Worm (Caenorhabditis elegans) whole organism, young adult: ENCODE data around the gene D2024.5.

Source experiments
- B0019.2 ChIP-seq: fragments of 200-800 bp; sonication (Bioruptor generic); conservative IDR thresholded peaks from 2 replicates; pipeline ENCODE4 v1.3.6; 2022; ENCODE audit warnings: missing genetic modification reagents, missing genetic modification characterization, missing compliant biosample characterization
- B0035.1 ChIP-seq: sonication (generic microtip); optimal IDR thresholded peaks from 2 replicates; lab custom pipeline; 2016; ENCODE audit warnings: missing genetic modification characterization, mild to moderate bottlenecking, missing compliant biosample characterization, missing genotype, missing genetic modification reagents
- B0261.1 ChIP-seq: sonication (generic microtip); optimal IDR thresholded peaks from 2 replicates; lab custom pipeline; 2016; ENCODE audit warnings: mild to moderate bottlenecking, missing genetic modification characterization, moderate library complexity, missing compliant biosample characterization
- F33H1.4 ChIP-seq: fragments of 200-800 bp; sonication (Bioruptor generic); IDR thresholded peaks from 2 replicates; pipeline ENCODE4 v1.3.6; 2022; ENCODE audit warnings: missing genetic modification reagents, missing genetic modification characterization, missing compliant biosample characterization
- F49E8.2 ChIP-seq: sonication (generic microtip); optimal IDR thresholded peaks from 3 replicates; lab custom pipeline; 2017; ENCODE audit warnings: missing genetic modification characterization, mild to moderate bottlenecking, missing compliant biosample characterization, antibody characterized with exemption, moderate library complexity; ENCODE audit not compliant: insufficient read depth
- F52B5.7 ChIP-seq: sonication (generic microtip); optimal IDR thresholded peaks from 2 replicates; lab custom pipeline; 2016; ENCODE audit warnings: mild to moderate bottlenecking, missing genetic modification characterization, missing compliant biosample characterization
- T07F8.4 ChIP-seq: sonication (generic microtip); optimal IDR thresholded peaks from 2 replicates; lab custom pipeline; 2016; ENCODE audit warnings: mild to moderate bottlenecking, missing genetic modification characterization, moderate library complexity, missing compliant biosample characterization
- T26A5.8 ChIP-seq: sonication (generic microtip); optimal IDR thresholded peaks from 2 replicates; lab custom pipeline; 2016; ENCODE audit warnings: missing genetic modification characterization, missing compliant biosample characterization
- ama-1 ChIP-seq, 3 experiments: fragments of 150-350 bp in 1 of 3; sonication (generic microtip) in 2 of 3; optimal IDR thresholded peaks; 2 replicates each; lab custom pipeline; 2014 to 2018; ENCODE audit warnings: missing biosample characterization in 2 of 3, missing genetic modification characterization in 2 of 3, missing genetic modification reagents in 2 of 3
- aptf-2 ChIP-seq: fragments of 200-800 bp; sonication (Bioruptor generic); conservative IDR thresholded peaks from 2 replicates; pipeline ENCODE4 v1.3.6; 2022; ENCODE audit warnings: missing genetic modification reagents, missing genetic modification characterization, missing compliant biosample characterization
- aptf-3 ChIP-seq: fragments of 200-800 bp; sonication (Bioruptor generic); IDR thresholded peaks from 2 replicates; pipeline ENCODE4 v1.3.6; 2022; ENCODE audit warnings: missing genetic modification characterization, missing compliant biosample characterization
- atf-7 ChIP-seq: sonication (generic microtip); optimal IDR thresholded peaks from 2 replicates; lab custom pipeline; 2017; ENCODE audit warnings: mild to moderate bottlenecking, missing genetic modification characterization, missing compliant biosample characterization
- athp-1 ChIP-seq: sonication (generic microtip); optimal IDR thresholded peaks from 2 replicates; lab custom pipeline; 2017; ENCODE audit warnings: mild to moderate bottlenecking, missing genetic modification characterization, missing compliant biosample characterization
- bed-2 ChIP-seq: fragments of 200-800 bp; sonication (Bioruptor generic); IDR thresholded peaks from 2 replicates; pipeline ENCODE4 v1.3.6; 2022; ENCODE audit warnings: missing genetic modification reagents, missing genetic modification characterization, missing compliant biosample characterization
- cebp-2 ChIP-seq: fragments of 200-800 bp; sonication (Bioruptor generic); IDR thresholded peaks from 2 replicates; pipeline ENCODE4 v1.3.6; 2022; ENCODE audit warnings: missing genetic modification characterization, missing compliant biosample characterization
- ceh-100 ChIP-seq: fragments of 200-800 bp; sonication (Bioruptor generic); IDR thresholded peaks from 2 replicates; pipeline ENCODE4 v1.3.6; 2022; ENCODE audit warnings: missing genetic modification reagents, missing genetic modification characterization, missing compliant biosample characterization
- ceh-40 ChIP-seq: fragments of 200-800 bp; sonication (Bioruptor generic); IDR thresholded peaks from 2 replicates; pipeline ENCODE4 v1.3.6; 2022; ENCODE audit warnings: missing genetic modification characterization, missing compliant biosample characterization
- chd-7 ChIP-seq: sonication (generic microtip); optimal IDR thresholded peaks from 2 replicates; lab custom pipeline; 2016; ENCODE audit warnings: mild to moderate bottlenecking, missing genetic modification characterization, moderate library complexity, missing compliant biosample characterization
- dox-1 ChIP-seq: fragments of 200-800 bp; sonication (Bioruptor generic); IDR thresholded peaks from 2 replicates; pipeline ENCODE4 v1.3.6; 2022; ENCODE audit warnings: missing genetic modification reagents, missing genetic modification characterization, missing compliant biosample characterization
- dpl-1 ChIP-seq: fragments of 150-350 bp; optimal IDR thresholded peaks from 2 replicates; lab custom pipeline; 2014; ENCODE audit warnings: missing biosample characterization, missing genetic modification reagents, missing genetic modification characterization
- egl-18 ChIP-seq: fragments of 200-800 bp; sonication (Bioruptor generic); IDR thresholded peaks from 2 replicates; pipeline ENCODE4 v1.3.6; 2022; ENCODE audit warnings: missing genetic modification reagents, missing genetic modification characterization, missing compliant biosample characterization
- egl-44 ChIP-seq: fragments of 200-800 bp; sonication (Bioruptor generic); IDR thresholded peaks from 2 replicates; pipeline ENCODE4 v1.3.6; 2022; ENCODE audit warnings: missing genetic modification reagents, missing genetic modification characterization, missing compliant biosample characterization
- fkh-3 ChIP-seq: sonication (generic microtip); optimal IDR thresholded peaks from 2 replicates; lab custom pipeline; 2016; ENCODE audit warnings: mild to moderate bottlenecking, missing genetic modification characterization, missing compliant biosample characterization
- hmg-20 ChIP-seq: fragments of 200-800 bp; sonication (Bioruptor generic); IDR thresholded peaks from 2 replicates; pipeline ENCODE4 v1.3.6; 2022; ENCODE audit warnings: missing genetic modification reagents, missing genetic modification characterization, missing compliant biosample characterization
- hsf-1 ChIP-seq: fragments of 200-800 bp; sonication (Bioruptor generic); IDR thresholded peaks from 2 replicates; pipeline ENCODE4 v1.3.6; 2022; ENCODE audit warnings: missing genetic modification reagents, missing genetic modification characterization, missing compliant biosample characterization
- lin-35 ChIP-seq, 3 experiments: fragments of 150-350 bp in 2 of 3; sonication (generic microtip) in 1 of 3; optimal IDR thresholded peaks; 2 replicates each; lab custom pipeline; 2014 to 2018; ENCODE audit warnings: missing biosample characterization in 3 of 3, missing genetic modification characterization in 3 of 3, missing genetic modification reagents in 3 of 3
- lin-40 ChIP-seq: sonication (generic microtip); optimal IDR thresholded peaks from 2 replicates; lab custom pipeline; 2016; ENCODE audit warnings: missing genetic modification characterization, mild to moderate bottlenecking, missing compliant biosample characterization, missing genotype, missing genetic modification reagents
- lsl-1 ChIP-seq: fragments of 200-800 bp; sonication (Bioruptor generic); optimal IDR thresholded peaks from 2 replicates; lab custom pipeline; 2018; ENCODE audit warnings: mild to moderate bottlenecking, missing genetic modification characterization, moderate library complexity, missing compliant biosample characterization
- madf-10 ChIP-seq: sonication (generic microtip); optimal IDR thresholded peaks from 2 replicates; lab custom pipeline; 2016; ENCODE audit warnings: mild to moderate bottlenecking, missing genetic modification characterization, missing compliant biosample characterization
- madf-3 ChIP-seq: fragments of 200-800 bp; sonication (Bioruptor generic); IDR thresholded peaks from 2 replicates; pipeline ENCODE4 v1.3.6; 2022; ENCODE audit warnings: missing genetic modification reagents, missing genetic modification characterization, missing compliant biosample characterization
- mes-4 ChIP-seq: sonication (generic microtip); optimal IDR thresholded peaks from 2 replicates; lab custom pipeline; 2016; ENCODE audit warnings: missing genotype, missing genetic modification characterization, missing compliant biosample characterization
- nfya-1 ChIP-seq: sonication (generic microtip); optimal IDR thresholded peaks from 2 replicates; lab custom pipeline; 2017; ENCODE audit warnings: antibody characterized with exemption, missing compliant biosample characterization, missing genetic modification characterization, borderline replicate concordance; ENCODE audit not compliant: insufficient read depth
- nfyb-1 ChIP-seq: fragments of 200-800 bp; sonication (Bioruptor generic); IDR thresholded peaks from 2 replicates; pipeline ENCODE4 v1.3.6; 2022; ENCODE audit warnings: missing genetic modification reagents, missing genetic modification characterization, missing compliant biosample characterization
- nhr-27 ChIP-seq: fragments of 200-800 bp; sonication (Bioruptor generic); optimal IDR thresholded peaks from 2 replicates; lab custom pipeline; 2018; ENCODE audit warnings: mild to moderate bottlenecking, missing genetic modification characterization, moderate library complexity, missing compliant biosample characterization
- nhr-90 ChIP-seq: sonication (generic microtip); optimal IDR thresholded peaks from 2 replicates; lab custom pipeline; 2016; ENCODE audit warnings: missing genotype, mild to moderate bottlenecking, missing genetic modification characterization, missing compliant biosample characterization
- pbrm-1 ChIP-seq: fragments of 200-800 bp; sonication (Bioruptor generic); IDR thresholded peaks from 2 replicates; pipeline ENCODE4 v1.3.6; 2022; ENCODE audit warnings: missing genetic modification reagents, missing genetic modification characterization, missing compliant biosample characterization
- rcor-1 ChIP-seq: fragments of 200-800 bp; sonication (Bioruptor generic); IDR thresholded peaks from 2 replicates; pipeline ENCODE4 v1.3.6; 2022; ENCODE audit warnings: missing genetic modification reagents, missing genetic modification characterization, missing compliant biosample characterization
- repo-1 ChIP-seq: sonication (generic microtip); optimal IDR thresholded peaks from 2 replicates; lab custom pipeline; 2017; ENCODE audit warnings: mild to moderate bottlenecking, missing genetic modification characterization, missing compliant biosample characterization
- sdz-38 ChIP-seq: sonication (generic microtip); optimal IDR thresholded peaks from 2 replicates; lab custom pipeline; 2016; ENCODE audit warnings: missing genotype, missing genetic modification characterization, missing compliant biosample characterization
- sea-2 ChIP-seq: fragments of 200-800 bp; sonication (Bioruptor generic); IDR thresholded peaks from 2 replicates; pipeline ENCODE4 v1.3.6; 2022; ENCODE audit warnings: missing genetic modification characterization, missing compliant biosample characterization
- snpc-1.3 ChIP-seq: sonication (generic microtip); optimal IDR thresholded peaks from 2 replicates; lab custom pipeline; 2017; ENCODE audit warnings: missing genetic modification characterization, mild to moderate bottlenecking, missing compliant biosample characterization, antibody characterized with exemption, moderate library complexity, missing genotype, missing genetic modification reagents; ENCODE audit not compliant: insufficient read depth
- snpc-4 ChIP-seq, 5 experiments: fragments of 150-350 bp in 1 of 5; sonication (generic microtip) in 4 of 5; optimal IDR thresholded peaks; 2 replicates each; lab custom pipeline; 2014 to 2018; ENCODE audit warnings: missing genetic modification characterization in 5 of 5, missing biosample characterization in 3 of 5, antibody characterized with exemption in 2 of 5, mild to moderate bottlenecking in 2 of 5, missing compliant biosample characterization in 2 of 5, missing genotype in 2 of 5, moderate library complexity in 2 of 5, missing genetic modification reagents in 1 of 5
- sptf-2 ChIP-seq: fragments of 200-800 bp; sonication (Bioruptor generic); optimal IDR thresholded peaks from 2 replicates; lab custom pipeline; 2018; ENCODE audit warnings: mild to moderate bottlenecking, missing genetic modification characterization, missing compliant biosample characterization
- tbp1 ChIP-seq: fragments of 200-800 bp; sonication (Bioruptor generic); optimal IDR thresholded peaks from 2 replicates; lab custom pipeline; 2018; ENCODE audit warnings: mild to moderate bottlenecking, missing genetic modification characterization, missing compliant biosample characterization
- tlf-1 ChIP-seq: fragments of 200-800 bp; sonication (Bioruptor generic); optimal IDR thresholded peaks from 2 replicates; lab custom pipeline; 2018; ENCODE audit warnings: mild to moderate bottlenecking, missing genetic modification characterization, missing compliant biosample characterization
- xnd-1 ChIP-seq: sonication (generic microtip); optimal IDR thresholded peaks from 2 replicates; lab custom pipeline; 2016; ENCODE audit warnings: missing genotype, missing genetic modification reagents, missing genetic modification characterization, missing compliant biosample characterization
- zfh-2 ChIP-seq: fragments of 200-800 bp; sonication (Bioruptor generic); conservative IDR thresholded peaks from 2 replicates; pipeline ENCODE4 v1.3.6; 2022; ENCODE audit warnings: missing genetic modification reagents, missing genetic modification characterization, missing compliant biosample characterization
- ztf-22 ChIP-seq: fragments of 200-800 bp; sonication (Bioruptor generic); optimal IDR thresholded peaks from 2 replicates; lab custom pipeline; 2018; ENCODE audit warnings: mild to moderate bottlenecking, missing genetic modification characterization, moderate library complexity, missing compliant biosample characterization

The D2024.5 gene

DNA sequence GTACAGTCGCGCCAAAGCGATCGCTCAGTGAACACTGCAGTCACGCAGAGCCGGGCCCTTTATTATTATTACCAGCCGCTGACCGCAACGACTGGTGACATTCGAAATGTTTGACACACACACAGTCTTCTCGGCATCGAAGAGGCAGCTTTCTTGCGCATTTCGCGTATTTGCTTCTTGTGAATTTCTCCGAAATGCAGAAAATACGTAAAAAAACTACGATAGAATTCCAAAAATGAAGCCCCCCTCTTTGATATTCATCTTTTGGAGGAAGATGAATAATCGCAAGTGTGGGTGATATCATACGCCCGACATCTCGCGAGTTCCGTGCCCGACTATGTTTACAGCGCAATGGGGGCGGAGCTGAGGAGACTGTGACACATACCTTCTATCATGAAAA lies 25.2 kb upstream of the D2024.5 start (continued):
- TF ChIP-seq nhr-27 (tag; lab: Kevin White, UChicago) (no peak), cebp-2 (GFP tag; lab: Robert Waterston, UW) (no peak), B0035.1 (tag; lab: Kevin White, UChicago) (no peak), snpc-1.3 (no peak), tlf-1 (GFP tag; lab: Kevin White, UChicago) (no peak), zfh-2 (GFP tag; lab: Robert Waterston, UW) (no peak), nfyb-1 (GFP tag; lab: Robert Waterston, UW) (no peak), pbrm-1 (peak; percentile 73), sdz-38 (no peak), mes-4 (tag; lab: Kevin White, UChicago) (no peak), dpl-1 (GFP tag; lab: Kevin White, UChicago) (no peak), lsl-1 (peak; percentile 35), T26A5.8 (tag; lab: Kevin White, UChicago) (no peak), atf-7 (tag; lab: Kevin White, UChicago) (no peak), madf-10 (tag; lab: Kevin White, UChicago) (no peak), sptf-2 (GFP tag; lab: Kevin White, UChicago) (no peak), hsf-1 (GFP tag; lab: Robert Waterston, UW) (0 out of 2 replicates have a peak, but pooled peaks have one; percentile 37), F49E8.2 (tag; lab: Kevin White, UChicago) (peak; percentile 62), B0261.1 (tag; lab: Kevin White, UChicago) (no peak), T07F8.4 (tag; lab: Kevin White, UChicago) (no peak), lin-40 (no peak), chd-7 (tag; lab: Kevin White, UChicago) (no peak), tbp1 (GFP tag; lab: Kevin White, UChicago) (peak; percentile 54), ceh-100 (GFP tag; lab: Robert Waterston, UW) (0 out of 2 replicates have a peak, but pooled peaks have one; percentile 27), hmg-20 (GFP tag; lab: Robert Waterston, UW) (no peak), athp-1 (no peak), F52B5.7 (tag; lab: Kevin White, UChicago) (no peak), ceh-40 (no peak), nhr-90 (tag; lab: Kevin White, UChicago) (no peak), rcor-1 (GFP tag; lab: Robert Waterston, UW) (no peak), snpc-4 (GFP tag; optimal IDR thresholded peaks at IDR 0.05; lab: Kevin White, UChicago) (peak; percentile 85), snpc-4 (tag; optimal IDR thresholded peaks at IDR 0.05; lab: Kevin White, UChicago) (peak; percentile 87 to 95 (median 88)), lin-35 (GFP tag; optimal IDR thresholded peaks at IDR 0.05; lab: Kevin White, UChicago) (no peak), ama-1 (optimal IDR thresholded peaks at IDR 0.05; lab: Kevin White, UChicago) (no peak), ama-1 (GFP tag; optimal IDR thresholded peaks at IDR 0.05; lab: Kevin White, UChicago) (no peak), egl-44 (GFP tag; lab: Robert Waterston, UW) (no peak), dox-1 (peak; percentile 53; the same call in 1 of the 2 replicates), bed-2 (no peak), ztf-22 (GFP tag; lab: Kevin White, UChicago) (no peak), nfya-1 (no peak), sea-2 (GFP tag; lab: Robert Waterston, UW) (no peak), repo-1 (tag; lab: Kevin White, UChicago) (no peak), aptf-2 (no peak), madf-3 (no peak), egl-18 (GFP tag; lab: Robert Waterston, UW) (no peak), fkh-3 (tag; lab: Kevin White, UChicago) (no peak), aptf-3 (GFP tag; lab: Robert Waterston, UW) (no peak), F33H1.4 (GFP tag; lab: Robert Waterston, UW) (no peak), xnd-1 (tag; lab: Kevin White, UChicago) (no peak), B0019.2 (GFP tag; lab: Robert Waterston, UW) (no peak)
